Worm (Caenorhabditis elegans) whole organism, mixed stage, embryonic: ENCODE data around the gene D1022.2.

Source experiments
- M03D4.4 ChIP-seq: sonication (generic microtip); optimal IDR thresholded peaks from 2 replicates; lab custom pipeline; 2017; ENCODE audit warnings: mild to moderate bottlenecking, missing genetic modification characterization, missing compliant biosample characterization
- bed-3 ChIP-seq: fragments of 200-800 bp; sonication (Bioruptor generic); optimal IDR thresholded peaks from 3 replicates; lab custom pipeline; 2018; ENCODE audit warnings: mild to moderate bottlenecking, missing genetic modification characterization, moderate library complexity, missing compliant biosample characterization
- blmp-1 ChIP-seq: fragments of 150-350 bp; optimal IDR thresholded peaks from 2 replicates; lab custom pipeline; 2014; ENCODE audit warnings: missing biosample characterization, missing genetic modification characterization
- ceh-39 ChIP-seq: fragments of 150-350 bp; optimal IDR thresholded peaks from 2 replicates; lab custom pipeline; 2014; ENCODE audit warnings: missing biosample characterization, missing genetic modification characterization
- ceh-43 ChIP-seq: fragments of 200-800 bp; sonication (Bioruptor generic); optimal IDR thresholded peaks from 2 replicates; lab custom pipeline; 2018; ENCODE audit warnings: mild to moderate bottlenecking, missing genetic modification characterization, moderate library complexity, missing compliant biosample characterization
- ceh-83 ChIP-seq: fragments of 200-800 bp; sonication (Bioruptor generic); optimal IDR thresholded peaks from 2 replicates; lab custom pipeline; 2018; ENCODE audit warnings: mild to moderate bottlenecking, missing genetic modification characterization, missing compliant biosample characterization
- ces-1 ChIP-seq: fragments of 150-350 bp; optimal IDR thresholded peaks from 2 replicates; lab custom pipeline; 2014; ENCODE audit warnings: missing biosample characterization, missing genetic modification reagents, missing genetic modification characterization
- cnd-1 ChIP-seq: fragments of 200-800 bp; sonication (Bioruptor generic); optimal IDR thresholded peaks from 2 replicates; lab custom pipeline; 2018; ENCODE audit warnings: mild to moderate bottlenecking, missing genetic modification characterization, missing compliant biosample characterization
- drap-1 ChIP-seq: fragments of 200-800 bp; sonication (Bioruptor generic); optimal IDR thresholded peaks from 3 replicates; lab custom pipeline; 2018; ENCODE audit warnings: mild to moderate bottlenecking, missing genetic modification characterization, missing compliant biosample characterization
- elt-1 ChIP-seq: sonication (generic microtip); optimal IDR thresholded peaks from 2 replicates; lab custom pipeline; 2017; ENCODE audit warnings: missing genetic modification characterization, mild to moderate bottlenecking, missing compliant biosample characterization, antibody characterized with exemption, moderate library complexity, borderline replicate concordance; ENCODE audit not compliant: insufficient read depth
- elt-3 ChIP-seq: fragments of 150-350 bp; optimal IDR thresholded peaks from 2 replicates; lab custom pipeline; 2014; ENCODE audit warnings: missing biosample characterization, missing genetic modification characterization
- flh-1 ChIP-seq: fragments of 200-800 bp; sonication (Bioruptor generic); optimal IDR thresholded peaks from 2 replicates; lab custom pipeline; 2018; ENCODE audit warnings: mild to moderate bottlenecking, missing genetic modification characterization, moderate library complexity, missing compliant biosample characterization
- ham-2 ChIP-seq: fragments of 200-800 bp; sonication (Bioruptor generic); optimal IDR thresholded peaks from 2 replicates; lab custom pipeline; 2018; ENCODE audit warnings: mild to moderate bottlenecking, missing genetic modification characterization, missing compliant biosample characterization
- hlh-1 ChIP-seq: fragments of 150-350 bp; optimal IDR thresholded peaks from 2 replicates; lab custom pipeline; 2014; ENCODE audit warnings: missing biosample characterization, missing genetic modification reagents, missing genetic modification characterization
- lin-13 ChIP-seq: fragments of 150-350 bp; optimal IDR thresholded peaks from 2 replicates; lab custom pipeline; 2014; ENCODE audit warnings: missing biosample characterization, missing genetic modification characterization
- lin-32 ChIP-seq: fragments of 200-800 bp; sonication (Bioruptor generic); optimal IDR thresholded peaks from 2 replicates; lab custom pipeline; 2018; ENCODE audit warnings: mild to moderate bottlenecking, missing genetic modification characterization, missing compliant biosample characterization
- lsy-2 ChIP-seq: fragments of 150-350 bp; optimal IDR thresholded peaks from 2 replicates; lab custom pipeline; 2014; ENCODE audit warnings: missing biosample characterization, missing genetic modification characterization
- mab-5 ChIP-seq: fragments of 150-350 bp; optimal IDR thresholded peaks from 2 replicates; lab custom pipeline; 2014; ENCODE audit warnings: missing biosample characterization, missing genetic modification characterization
- mep-1 ChIP-seq: fragments of 150-350 bp; optimal IDR thresholded peaks from 2 replicates; lab custom pipeline; 2017; ENCODE audit warnings: missing biosample characterization, missing genetic modification reagents, missing genetic modification characterization, inconsistent platforms
- mls-2 ChIP-seq: sonication (generic microtip); optimal IDR thresholded peaks from 2 replicates; lab custom pipeline; 2016; ENCODE audit warnings: mild to moderate bottlenecking, missing genetic modification characterization, moderate library complexity, missing compliant biosample characterization
- nhr-12 ChIP-seq: fragments of 150-350 bp; optimal IDR thresholded peaks from 2 replicates; lab custom pipeline; 2014; ENCODE audit warnings: missing biosample characterization, missing genetic modification characterization
- nhr-2 ChIP-seq: fragments of 150-350 bp; optimal IDR thresholded peaks from 2 replicates; lab custom pipeline; 2014; ENCODE audit warnings: missing biosample characterization, missing genetic modification characterization
- nhr-237 ChIP-seq: fragments of 150-350 bp; optimal IDR thresholded peaks from 2 replicates; lab custom pipeline; 2014; ENCODE audit warnings: missing biosample characterization, missing genetic modification characterization
- nhr-28 ChIP-seq: fragments of 150-350 bp; optimal IDR thresholded peaks from 2 replicates; lab custom pipeline; 2014; ENCODE audit warnings: missing biosample characterization, missing genetic modification characterization
- nhr-76 ChIP-seq: sonication (generic microtip); optimal IDR thresholded peaks from 2 replicates; lab custom pipeline; 2017; ENCODE audit warnings: missing biosample characterization, missing genetic modification characterization
- pha-4 ChIP-seq: fragments of 150-350 bp; optimal IDR thresholded peaks from 2 replicates; lab custom pipeline; 2018; ENCODE audit warnings: missing biosample characterization, missing genetic modification reagents, missing genetic modification characterization
- sem-2 ChIP-seq: fragments of 200-800 bp; sonication (Bioruptor generic); optimal IDR thresholded peaks from 2 replicates; lab custom pipeline; 2018; ENCODE audit warnings: mild to moderate bottlenecking, missing genetic modification characterization, missing compliant biosample characterization
- snpc-4 ChIP-seq: fragments of 150-350 bp; optimal IDR thresholded peaks from 2 replicates; lab custom pipeline; 2014; ENCODE audit warnings: missing biosample characterization, missing genetic modification characterization
- sptf-1 ChIP-seq: sonication (generic microtip); optimal IDR thresholded peaks from 2 replicates; lab custom pipeline; 2017; ENCODE audit warnings: mild to moderate bottlenecking, missing genetic modification characterization, moderate library complexity, missing compliant biosample characterization
- tbx-8 ChIP-seq: fragments of 200-800 bp; sonication (Bioruptor generic); optimal IDR thresholded peaks from 2 replicates; lab custom pipeline; 2018; ENCODE audit warnings: mild to moderate bottlenecking, missing genetic modification characterization, moderate library complexity, missing compliant biosample characterization
- unc-120 ChIP-seq: sonication (generic microtip); optimal IDR thresholded peaks from 2 replicates; lab custom pipeline; 2017; ENCODE audit warnings: missing genetic modification characterization, missing compliant biosample characterization; ENCODE audit not compliant: poor library complexity, severe bottlenecking
- unc-39 ChIP-seq: fragments of 150-350 bp; optimal IDR thresholded peaks from 2 replicates; lab custom pipeline; 2014; ENCODE audit warnings: missing biosample characterization, missing genetic modification characterization
- unc-62 ChIP-seq: fragments of 150-350 bp; optimal IDR thresholded peaks from 2 replicates; lab custom pipeline; 2014; ENCODE audit warnings: missing biosample characterization, missing genetic modification reagents, missing genetic modification characterization
- zip-8 ChIP-seq: fragments of 150-350 bp; optimal IDR thresholded peaks from 2 replicates; lab custom pipeline; 2014; ENCODE audit warnings: missing biosample characterization, missing genetic modification characterization
- ztf-11 ChIP-seq: fragments of 150-350 bp; optimal IDR thresholded peaks from 2 replicates; lab custom pipeline; 2014; ENCODE audit warnings: missing biosample characterization, missing genetic modification characterization

Gene D1022.2

DNA sequence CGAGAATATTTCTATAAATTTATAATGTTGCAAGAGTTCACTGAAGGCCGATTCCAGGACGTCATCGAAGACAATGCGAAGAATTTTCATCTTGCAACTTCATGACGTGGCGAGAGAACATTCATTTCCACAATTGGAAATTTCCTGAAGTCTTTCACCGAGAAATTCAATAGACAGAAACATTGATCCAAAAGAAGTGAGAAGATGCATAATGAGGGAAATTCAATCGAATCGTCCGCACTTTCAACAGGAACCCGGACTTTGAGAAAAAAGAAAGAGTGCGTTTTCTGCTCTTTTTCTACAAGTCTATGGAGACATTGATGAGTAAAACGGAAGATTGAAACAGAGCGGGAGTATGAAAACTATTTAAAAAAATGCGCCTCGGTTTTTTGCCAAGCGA lies 10.0 kb downstream of the D1022.2 start:
- TF ChIP-seq tbx-8 (GFP tag; lab: Kevin White, UChicago), result no peak
- no peak for TF ChIP-seq mep-1 (tag; lab: Kevin White, UChicago)
- peak; percentile 57 for TF ChIP-seq ces-1 (GFP tag; lab: Kevin White, UChicago)
- no peak for TF ChIP-seq M03D4.4 (tag; lab: Kevin White, UChicago)
- TF ChIP-seq, all 35 proteins: peak for 1

DNA sequence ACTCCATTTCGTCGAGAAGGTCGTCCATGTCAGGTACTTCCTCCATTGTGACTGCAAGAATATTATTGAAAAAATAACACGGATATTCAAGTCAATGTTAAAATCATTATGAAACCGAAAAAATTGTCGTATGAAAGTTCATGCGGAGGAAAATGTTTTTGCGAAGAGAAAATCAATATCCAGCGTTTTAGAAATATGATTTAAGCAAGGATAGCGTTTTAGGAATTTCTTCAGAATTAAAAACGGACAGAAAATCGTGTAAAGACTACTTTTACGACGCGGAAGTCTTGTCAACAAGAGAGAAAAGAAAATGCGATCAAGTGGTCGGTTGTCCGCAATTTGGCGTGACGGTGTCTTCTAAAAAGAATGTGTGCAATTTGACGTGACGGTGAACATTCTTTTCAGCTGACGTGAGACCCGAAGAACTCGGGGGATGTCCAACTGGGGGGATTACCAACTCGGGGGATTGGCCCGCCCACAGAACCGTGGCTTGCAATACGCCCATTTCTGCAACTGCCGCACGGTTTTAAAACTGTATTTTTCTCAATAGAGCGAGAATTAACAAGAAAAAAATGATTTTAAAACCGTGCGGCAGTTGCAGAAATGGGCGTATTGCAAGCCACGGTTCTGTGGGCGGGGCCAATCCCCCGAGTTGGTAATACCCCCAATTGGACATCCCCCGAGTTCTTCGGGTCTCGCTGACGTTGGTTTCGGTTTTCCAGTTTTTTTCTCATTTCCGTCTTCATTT lies 19.4 kb downstream of the D1022.2 start, which contains the start of the genes aka-1 and ubc-6:
aka-1 (minus strand) TSS at position 51 of the 748 bp plus-strand sequence.
ubc-6 (plus strand) TSS at position 701 of the 748 bp plus-strand sequence.
- TF ChIP-seq mls-2 (tag; lab: Kevin White, UChicago), result peak; percentile 22
- TF ChIP-seq unc-39 (tag; lab: Kevin White, UChicago), result no peak
- no peak for TF ChIP-seq blmp-1 (tag; lab: Kevin White, UChicago)
- TF ChIP-seq lsy-2, result peak; percentile 63
- no peak for TF ChIP-seq flh-1 (GFP tag; lab: Kevin White, UChicago)
- no peak for TF ChIP-seq elt-1 (tag; lab: Kevin White, UChicago)
- no peak for TF ChIP-seq nhr-76
- no peak for TF ChIP-seq cnd-1
- no peak for TF ChIP-seq bed-3 (GFP tag; lab: Kevin White, UChicago)
- TF ChIP-seq lin-13 (tag; lab: Kevin White, UChicago), result peak; percentile 58
- TF ChIP-seq lin-32 (GFP tag; lab: Kevin White, UChicago), result no peak
- no peak for TF ChIP-seq pha-4
- no peak for TF ChIP-seq snpc-4 (tag; lab: Kevin White, UChicago)
- TF ChIP-seq drap-1 (GFP tag; lab: Kevin White, UChicago), result peak; percentile 40
- no peak for TF ChIP-seq sem-2 (GFP tag; lab: Kevin White, UChicago)
- no peak for TF ChIP-seq unc-62 (GFP tag; lab: Kevin White, UChicago)
- no peak for TF ChIP-seq zip-8 (tag; lab: Kevin White, UChicago)
- TF ChIP-seq ztf-11 (tag; lab: Kevin White, UChicago), result no peak
- peak; percentile 57 for TF ChIP-seq mep-1 (tag; lab: Kevin White, UChicago)
- peak; percentile 16 for TF ChIP-seq ham-2 (GFP tag; lab: Kevin White, UChicago)
- peak; percentile 29 for TF ChIP-seq M03D4.4 (tag; lab: Kevin White, UChicago)
- no peak for TF ChIP-seq nhr-28 (tag; lab: Kevin White, UChicago)
- TF ChIP-seq ces-1 (GFP tag; lab: Kevin White, UChicago), result peak; percentile 65
- no peak for TF ChIP-seq mab-5 (tag; lab: Kevin White, UChicago)
- TF ChIP-seq elt-3, result no peak
- peak; percentile 62 for TF ChIP-seq sptf-1 (tag; lab: Kevin White, UChicago)
- no peak for TF ChIP-seq nhr-2
- TF ChIP-seq hlh-1, result no peak
- peak; percentile 51 for TF ChIP-seq unc-120 (tag; lab: Kevin White, UChicago)
- TF ChIP-seq nhr-237 (tag; lab: Kevin White, UChicago), result no peak
- no peak for TF ChIP-seq ceh-43 (GFP tag; lab: Kevin White, UChicago)
- no peak for TF ChIP-seq ceh-83
- no peak for TF ChIP-seq nhr-12 (tag; lab: Kevin White, UChicago)
- no peak for TF ChIP-seq ceh-39 (tag; lab: Kevin White, UChicago)
- TF ChIP-seq tbx-8 (GFP tag; lab: Kevin White, UChicago), result no peak

DNA sequence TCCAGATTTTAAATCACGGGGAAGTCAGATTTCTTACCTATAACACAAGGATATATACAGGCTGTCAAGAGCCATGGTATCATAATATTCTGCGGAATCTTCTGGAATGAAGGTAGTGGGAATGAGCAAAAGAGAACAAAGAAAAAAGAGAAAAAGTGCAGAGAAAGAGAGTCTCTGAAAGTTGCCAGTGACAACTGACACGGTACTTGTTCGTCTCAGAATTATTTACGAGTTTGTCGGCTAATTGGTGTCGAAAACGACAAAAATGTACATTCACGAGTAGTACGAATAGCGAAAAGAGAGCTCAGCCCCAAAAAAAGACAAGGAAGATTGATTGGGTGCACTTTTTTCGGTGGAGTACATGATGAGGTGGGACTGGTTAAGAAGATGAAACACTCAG lies 23.7 kb downstream of the D1022.2 start, which contains the start of gene cah-2:
cah-2 (minus strand) TSS at position 101 of the 400 bp plus-strand sequence.
- TF ChIP-seq tbx-8 (GFP tag; lab: Kevin White, UChicago) (no peak), ceh-43 (GFP tag; lab: Kevin White, UChicago) (no peak), mab-5 (tag; lab: Kevin White, UChicago) (no peak), mep-1 (tag; lab: Kevin White, UChicago) (no peak), zip-8 (tag; lab: Kevin White, UChicago) (no peak), nhr-28 (tag; lab: Kevin White, UChicago) (no peak)
